Fruit fly (Drosophila melanogaster) whole organism, wandering third instar larva: ENCODE data around the gene ATPsynbeta.

ENCODE experiments used
- Abd-B ChIP-seq: fragments of >200 bp; optimal IDR thresholded peaks from 2 replicates; lab custom pipeline; 2017; ENCODE audit warnings: missing biosample characterization, missing genetic modification characterization
- CG32264 ChIP-seq: fragments of 200-800 bp; sonication (Bioruptor generic); optimal IDR thresholded peaks from 2 replicates; lab custom pipeline; 2016; ENCODE audit warnings: missing biosample characterization, missing genetic modification characterization
- Dfd ChIP-seq: fragments of >200 bp; optimal IDR thresholded peaks from 2 replicates; lab custom pipeline; 2017; ENCODE audit warnings: missing biosample characterization, missing genetic modification characterization
- Hr78 ChIP-seq: fragments of >200 bp; optimal IDR thresholded peaks from 2 replicates; lab custom pipeline; 2017; ENCODE audit warnings: missing biosample characterization, missing genetic modification characterization
- Sp1 ChIP-seq: fragments of 200-800 bp; sonication (Bioruptor generic); optimal IDR thresholded peaks from 3 replicates; lab custom pipeline; 2019; ENCODE audit warnings: missing biosample characterization, mild to moderate bottlenecking, missing genetic modification characterization, moderate library complexity
- Vsx2 ChIP-seq: fragments of 200-300, 225-300 bp; sonication (Bioruptor generic); optimal IDR thresholded peaks from 2 replicates; lab custom pipeline; 2018; ENCODE audit warnings: missing biosample characterization, missing genetic modification characterization; ENCODE audit not compliant: partially characterized antibody
- br ChIP-seq: fragments of 200-800 bp; sonication (Bioruptor generic); optimal IDR thresholded peaks from 2 replicates; lab custom pipeline; 2016; ENCODE audit warnings: missing biosample characterization, missing genetic modification characterization
- fru ChIP-seq: fragments of 200-800 bp; sonication (Bioruptor generic); optimal IDR thresholded peaks from 3 replicates; lab custom pipeline; 2016; ENCODE audit warnings: missing biosample characterization, mild to moderate bottlenecking, missing genetic modification characterization
- h ChIP-seq: fragments of 200-800 bp; sonication (Bioruptor generic); optimal IDR thresholded peaks from 3 replicates; lab custom pipeline; 2016; ENCODE audit warnings: missing biosample characterization, mild to moderate bottlenecking, missing genetic modification characterization
- rgr ChIP-seq: fragments of 200-800 bp; sonication (Bioruptor generic); optimal IDR thresholded peaks from 3 replicates; lab custom pipeline; 2016; ENCODE audit warnings: missing biosample characterization, mild to moderate bottlenecking, missing genetic modification characterization

DNA sequence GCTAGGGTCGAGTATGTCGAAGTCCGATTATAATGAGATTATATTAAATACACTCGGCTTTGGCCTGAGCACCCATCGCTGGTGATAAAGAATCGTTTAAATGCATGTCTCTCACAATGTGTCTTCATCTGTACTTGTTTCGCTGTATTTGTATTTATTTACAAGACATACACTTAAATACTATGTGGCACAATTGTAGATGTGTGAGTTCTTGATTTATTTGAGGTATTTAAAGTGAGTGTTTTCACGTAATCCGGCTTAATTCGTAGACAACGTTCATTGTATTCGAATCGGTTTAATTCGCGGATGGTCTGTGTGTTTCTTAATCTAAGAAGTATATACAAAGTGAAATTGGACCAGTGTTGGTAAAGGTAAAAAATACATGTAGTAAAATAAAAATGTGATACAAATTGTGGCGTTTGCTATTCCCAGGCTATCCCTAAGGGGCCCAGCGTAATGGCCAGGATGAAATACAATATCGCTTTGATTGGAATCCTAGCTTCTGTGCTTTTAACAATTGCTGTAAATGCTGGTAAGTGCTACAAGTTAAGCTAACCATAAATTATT is 33.5 kb downstream of the ATPsynbeta start, which contains the start of gene Zyx:
- TF ChIP-seq Hr78 (GFP tag; lab: Kevin White, UChicago) (no peak), Sp1 (GFP tag; lab: Kevin White, UChicago) (no peak), fru (GFP tag; lab: Kevin White, UChicago) (no peak), CG32264 (GFP tag; lab: Kevin White, UChicago) (no peak), h (no peak), Abd-B (no peak), Vsx2 (GFP tag; lab: Kevin White, UChicago) (no peak), Dfd (no peak), br (GFP tag; lab: Kevin White, UChicago) (no peak), rgr (GFP tag; lab: Kevin White, UChicago) (no peak)
